Fruit fly (Drosophila melanogaster): ENCODE measurements around the gene CG32720.

Gene CG32720

DNA sequence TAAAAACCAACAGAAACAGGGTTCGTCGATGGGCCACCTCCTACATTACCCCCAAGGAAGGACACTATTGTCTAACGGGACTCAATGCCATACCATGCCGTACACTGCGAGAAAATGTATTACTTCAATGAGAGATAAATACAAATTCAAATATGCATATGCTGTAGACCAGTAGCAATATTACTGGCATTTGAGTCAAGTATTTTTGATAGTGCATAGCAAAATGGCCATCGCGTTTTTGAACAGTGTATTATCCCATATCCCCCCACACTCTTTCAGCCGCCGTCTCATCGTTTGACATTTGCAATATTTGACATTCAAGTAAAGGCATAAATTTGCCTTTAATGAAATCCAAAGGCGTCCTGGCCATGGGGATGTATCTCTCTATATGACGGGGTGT lies 48.5 kb downstream of the CG32720 start:
- no peak for TF ChIP-seq CG11617 (GFP tag; optimal IDR thresholded peaks at IDR 0.05)
- no peak for TF ChIP-seq toe (GFP tag; optimal IDR thresholded peaks at IDR 0.05)

DNA sequence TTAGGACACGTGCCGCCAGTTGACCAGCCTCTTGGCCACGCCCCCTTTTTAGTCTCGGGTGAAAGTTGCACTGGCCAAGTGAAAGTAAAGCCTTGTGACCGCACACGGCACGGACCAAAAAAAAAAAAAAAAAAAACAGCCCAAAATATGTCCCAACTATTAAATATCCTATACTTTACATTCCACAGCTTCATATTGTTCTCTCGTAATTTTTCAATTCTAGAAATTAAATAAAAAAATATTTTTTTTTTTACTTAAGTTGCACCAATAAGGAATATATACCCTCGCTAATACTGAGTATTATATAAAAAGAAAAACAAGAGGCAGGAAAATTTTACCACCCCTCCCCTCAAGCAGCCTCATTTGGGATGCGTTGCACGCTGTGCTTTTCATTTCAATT lies 50.5 kb downstream of the CG32720 start:
- TF ChIP-seq toe (GFP tag; optimal IDR thresholded peaks at IDR 0.05) (no peak), pad (GFP tag; optimal IDR thresholded peaks at IDR 0.05) (no peak), CG14711 (tag; optimal IDR thresholded peaks at IDR 0.05) (no peak), CG7045 (GFP tag; optimal IDR thresholded peaks at IDR 0.05) (no peak), ovo (GFP tag; optimal IDR thresholded peaks at IDR 0.05) (no peak), CG12768 (GFP tag; optimal IDR thresholded peaks at IDR 0.05) (no peak), bab1 (GFP tag; optimal IDR thresholded peaks at IDR 0.05) (no peak), kay (GFP tag; ENCODE audit: borderline replicate concordance) (no peak), CG7101 (tag; optimal IDR thresholded peaks at IDR 0.05) (no peak), Hr96 (GFP tag; optimal IDR thresholded peaks at IDR 0.05) (no peak), Crg-1 (GFP tag; optimal IDR thresholded peaks at IDR 0.05) (no peak), CG1620 (GFP tag; optimal IDR thresholded peaks at IDR 0.05) (no peak), tj (GFP tag; optimal IDR thresholded peaks at IDR 0.05) (no peak)

All from whole organism, adult.